Fruit fly (Drosophila melanogaster): ENCODE measurements around the gene mRpL39.

DNA sequence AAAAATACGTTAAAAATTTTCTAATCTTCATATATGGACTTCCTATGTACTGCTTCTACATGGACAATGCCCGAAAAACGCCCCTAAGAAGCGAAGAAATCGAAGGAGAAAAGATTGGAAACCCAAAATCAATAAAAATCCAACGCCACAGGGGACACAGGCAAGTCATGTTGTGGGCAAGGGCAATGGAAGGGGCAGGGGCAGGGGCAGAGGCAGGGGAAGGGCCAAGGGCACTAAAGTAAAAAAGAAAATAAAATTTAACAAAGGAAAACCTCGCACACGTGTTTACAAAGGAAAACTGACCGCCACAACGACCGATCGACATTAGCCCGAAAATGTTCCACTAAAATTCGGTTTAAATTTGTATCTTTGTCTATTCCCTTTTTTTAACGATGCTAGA lies 36.7 kb downstream of the mRpL39 start:
- no peak for TF ChIP-seq GATAd (GFP tag; optimal IDR thresholded peaks at IDR 0.05)
- no peak for TF ChIP-seq foxo (GFP tag; optimal IDR thresholded peaks at IDR 0.05)
- no peak for TF ChIP-seq Jra (GFP tag; optimal IDR thresholded peaks at IDR 0.05)
- TF ChIP-seq h (GFP tag; optimal IDR thresholded peaks at IDR 0.05) = no peak

Data from whole organism, wandering third instar larva.